Worm (Caenorhabditis elegans) whole organism, L4 larva: Measurements from ENCODE around the gene lgg-2.
A peak's percentile ranks its signal among the peaks of the same experiment; 100 is the strongest.

Source experiments
- D1046.2 ChIP-seq: fragments of 200-800 bp; sonication (Bioruptor generic); IDR thresholded peaks from 2 replicates; pipeline ENCODE4 v1.3.6; 2022; ENCODE audit warnings: missing genetic modification characterization, missing compliant biosample characterization
- F10B5.3 ChIP-seq: sonication (generic microtip); optimal IDR thresholded peaks from 2 replicates; lab custom pipeline; 2016; ENCODE audit warnings: mild to moderate bottlenecking, missing genetic modification characterization, missing compliant biosample characterization
- F26F4.8 ChIP-seq: fragments of 200-800 bp; sonication (Bioruptor generic); conservative IDR thresholded peaks from 2 replicates; pipeline ENCODE4 v1.3.6; 2022; ENCODE audit warnings: missing genetic modification characterization, missing compliant biosample characterization
- F49E8.2 ChIP-seq: sonication (generic microtip); optimal IDR thresholded peaks from 2 replicates; lab custom pipeline; 2016; ENCODE audit warnings: missing compliant biosample characterization, mild to moderate bottlenecking, missing genetic modification characterization, borderline replicate concordance
- T20F7.1 ChIP-seq: fragments of 200-800 bp; sonication (Bioruptor generic); optimal IDR thresholded peaks from 2 replicates; lab custom pipeline; 2018; ENCODE audit warnings: mild to moderate bottlenecking, missing genetic modification characterization, missing compliant biosample characterization
- Y105C5A.15 ChIP-seq: fragments of 200-800 bp; sonication (Bioruptor generic); IDR thresholded peaks from 2 replicates; pipeline ENCODE4 v1.3.6; 2022; ENCODE audit warnings: missing genetic modification characterization, missing compliant biosample characterization
- aly-2 ChIP-seq: sonication (generic microtip); optimal IDR thresholded peaks from 2 replicates; lab custom pipeline; 2018; ENCODE audit warnings: missing biosample characterization, missing genetic modification characterization
- ama-1 ChIP-seq: fragments of 150-350 bp; optimal IDR thresholded peaks from 2 replicates; lab custom pipeline; 2014; ENCODE audit warnings: inconsistent platforms, mixed read lengths
- arid-1 ChIP-seq: fragments of 200-800 bp; sonication (Bioruptor generic); conservative IDR thresholded peaks from 2 replicates; pipeline ENCODE4 v1.3.6; 2022; ENCODE audit warnings: missing genetic modification reagents, missing genetic modification characterization, missing compliant biosample characterization
- ceh-28 ChIP-seq: fragments of 150-350 bp; optimal IDR thresholded peaks from 2 replicates; lab custom pipeline; 2014; ENCODE audit warnings: missing biosample characterization, missing genetic modification reagents, missing genetic modification characterization
- ceh-62 ChIP-seq: sonication (generic microtip); optimal IDR thresholded peaks from 2 replicates; lab custom pipeline; 2017; ENCODE audit warnings: missing biosample characterization, missing genetic modification characterization
- ces-1 ChIP-seq: fragments of 150-350 bp; sonication (generic microtip); optimal IDR thresholded peaks from 4 replicates; lab custom pipeline; 2014; ENCODE audit warnings: missing biosample characterization, missing genetic modification reagents, missing genetic modification characterization
- daf-12 ChIP-seq: fragments of 150-350 bp; optimal IDR thresholded peaks from 2 replicates; lab custom pipeline; 2014; ENCODE audit warnings: missing biosample characterization, missing genetic modification reagents, missing genetic modification characterization
- daf-16 ChIP-seq, 3 experiments: sonication (generic microtip); optimal IDR thresholded peaks; 2 replicates each; lab custom pipeline; 2016 to 2017; ENCODE audit warnings: missing genetic modification characterization in 3 of 3, missing genetic modification reagents in 3 of 3, mild to moderate bottlenecking in 2 of 3, missing compliant biosample characterization in 2 of 3, missing biosample characterization in 1 of 3, moderate library complexity in 1 of 3
- daf-19 ChIP-seq: fragments of 200-800 bp; sonication (Bioruptor generic); conservative IDR thresholded peaks from 2 replicates; pipeline ENCODE4 v1.3.6; 2022; ENCODE audit warnings: missing genetic modification characterization, missing compliant biosample characterization
- dmd-6 ChIP-seq: fragments of 200-800 bp; sonication (Bioruptor generic); IDR thresholded peaks from 2 replicates; pipeline ENCODE4 v1.3.6; 2022; ENCODE audit warnings: missing genetic modification reagents, missing genetic modification characterization, missing compliant biosample characterization
- dmd-9 ChIP-seq: fragments of 200-800 bp; sonication (Bioruptor generic); IDR thresholded peaks from 2 replicates; pipeline ENCODE4 v1.3.6; 2022; ENCODE audit warnings: missing genetic modification reagents, missing genetic modification characterization, missing compliant biosample characterization
- dve-1 ChIP-seq: sonication (generic microtip); optimal IDR thresholded peaks from 2 replicates; lab custom pipeline; 2017; ENCODE audit warnings: antibody characterized with exemption, mild to moderate bottlenecking, missing genetic modification characterization, missing compliant biosample characterization; ENCODE audit not compliant: insufficient read depth
- fos-1 ChIP-seq: fragments of 150-350 bp; optimal IDR thresholded peaks from 2 replicates; lab custom pipeline; 2014; ENCODE audit warnings: missing biosample characterization, missing genetic modification characterization
- hlh-11 ChIP-seq: fragments of 200-800 bp; sonication (Bioruptor generic); optimal IDR thresholded peaks from 2 replicates; lab custom pipeline; 2018; ENCODE audit warnings: mild to moderate bottlenecking, missing genetic modification characterization, missing compliant biosample characterization
- hlh-30 ChIP-seq: sonication (generic microtip); optimal IDR thresholded peaks from 2 replicates; lab custom pipeline; 2017; ENCODE audit warnings: antibody characterized with exemption, mild to moderate bottlenecking, missing genetic modification characterization, missing compliant biosample characterization; ENCODE audit not compliant: insufficient read depth
- jun-1 ChIP-seq: fragments of 150-350 bp; optimal IDR thresholded peaks from 2 replicates; lab custom pipeline; 2014; ENCODE audit warnings: missing biosample characterization, missing genetic modification reagents, missing genetic modification characterization
- lin-13 ChIP-seq: fragments of 150-350 bp; optimal IDR thresholded peaks from 2 replicates; lab custom pipeline; 2014; ENCODE audit warnings: missing biosample characterization, missing genetic modification reagents, missing genetic modification characterization
- lin-38 ChIP-seq: fragments of 200-800 bp; sonication (Bioruptor generic); IDR thresholded peaks from 2 replicates; pipeline ENCODE4 v1.3.6; 2022; ENCODE audit warnings: missing genetic modification reagents, missing genetic modification characterization, missing compliant biosample characterization
- mdl-1 ChIP-seq, 2 experiments: fragments of 150-350 bp in 1 of 2; sonication (generic microtip) in 1 of 2; optimal IDR thresholded peaks; 2 replicates each; lab custom pipeline; 2014 to 2017; ENCODE audit warnings: missing biosample characterization in 2 of 2, missing genetic modification characterization in 2 of 2
- mdt-29 ChIP-seq: fragments of 200-800 bp; sonication (Bioruptor generic); IDR thresholded peaks from 2 replicates; pipeline ENCODE4 v1.3.6; 2022; ENCODE audit warnings: missing genetic modification reagents, missing genetic modification characterization, missing compliant biosample characterization
- mxl-2 ChIP-seq: fragments of 200-800 bp; sonication (Bioruptor generic); conservative IDR thresholded peaks from 2 replicates; pipeline ENCODE4 v1.3.6; 2022; ENCODE audit warnings: missing genetic modification reagents, missing genetic modification characterization, missing compliant biosample characterization
- nhr-102 ChIP-seq: sonication (generic microtip); optimal IDR thresholded peaks from 2 replicates; lab custom pipeline; 2016; ENCODE audit warnings: mild to moderate bottlenecking, missing genetic modification characterization, moderate library complexity, missing compliant biosample characterization
- nhr-28 ChIP-seq: fragments of 150-350 bp; optimal IDR thresholded peaks from 2 replicates; lab custom pipeline; 2014; ENCODE audit warnings: missing biosample characterization, missing genetic modification characterization
- nhr-48 ChIP-seq: sonication (generic microtip); optimal IDR thresholded peaks from 2 replicates; lab custom pipeline; 2016; ENCODE audit warnings: mild to moderate bottlenecking, missing genetic modification characterization, missing compliant biosample characterization
- nhr-76 ChIP-seq: fragments of 150-350 bp; optimal IDR thresholded peaks from 2 replicates; lab custom pipeline; 2014; ENCODE audit warnings: missing biosample characterization, missing genetic modification characterization
- nhr-77 ChIP-seq: fragments of 150-350 bp; optimal IDR thresholded peaks from 2 replicates; lab custom pipeline; 2014; ENCODE audit warnings: missing biosample characterization, missing genetic modification characterization
- php-3 ChIP-seq: fragments of 200-800 bp; sonication (Bioruptor generic); IDR thresholded peaks from 2 replicates; pipeline ENCODE4 v1.3.6; 2022; ENCODE audit warnings: missing genetic modification reagents, missing genetic modification characterization, missing compliant biosample characterization
- pqm-1 ChIP-seq: sonication (generic microtip); optimal IDR thresholded peaks from 2 replicates; lab custom pipeline; 2017; ENCODE audit warnings: missing biosample characterization, missing genetic modification characterization
- set-16 ChIP-seq: fragments of 200-800 bp; sonication (Bioruptor generic); IDR thresholded peaks from 2 replicates; pipeline ENCODE4 v1.3.6; 2022; ENCODE audit warnings: missing genetic modification reagents, missing genetic modification characterization, missing compliant biosample characterization
- snpc-1.2 ChIP-seq: fragments of 200-800 bp; sonication (Bioruptor generic); IDR thresholded peaks from 2 replicates; pipeline ENCODE4 v1.3.6; 2022; ENCODE audit warnings: missing genetic modification reagents, missing genetic modification characterization, missing compliant biosample characterization
- tag-97 ChIP-seq: fragments of 200-800 bp; sonication (Bioruptor generic); IDR thresholded peaks from 2 replicates; pipeline ENCODE4 v1.3.6; 2022; ENCODE audit warnings: missing genetic modification characterization, missing compliant biosample characterization
- unc-39 ChIP-seq: sonication (generic microtip); optimal IDR thresholded peaks from 2 replicates; lab custom pipeline; 2017; ENCODE audit warnings: missing biosample characterization, missing genetic modification characterization
- zfp-3 ChIP-seq: fragments of 200-800 bp; sonication (Bioruptor generic); conservative IDR thresholded peaks from 2 replicates; pipeline ENCODE4 v1.3.6; 2022; ENCODE audit warnings: missing genetic modification reagents, missing genetic modification characterization, missing compliant biosample characterization

The lgg-2 gene

DNA sequence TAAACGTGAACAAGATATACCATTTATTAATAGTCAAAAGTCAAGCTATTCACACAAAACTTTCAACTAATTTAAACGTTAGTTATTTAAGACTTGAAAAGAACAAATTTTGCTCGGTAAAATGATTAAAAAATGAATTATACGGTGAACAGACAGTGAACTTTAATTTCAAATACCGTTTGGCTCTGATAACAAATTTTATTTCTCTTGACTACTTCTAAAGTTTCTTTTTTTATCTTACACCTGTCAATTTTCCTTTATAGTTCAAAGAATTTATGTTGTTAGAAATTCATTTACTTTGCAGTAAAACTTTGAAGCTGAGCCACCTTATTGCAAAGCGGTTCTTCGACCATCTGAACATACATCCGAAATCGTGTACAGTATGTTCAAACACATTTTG is 20.3 kb downstream of the lgg-2 start, which contains the start of gene ZK593.3:
TSS of gene ZK593.3 (plus strand) at position 301 of the 400 bp plus-strand sequence.
- TF ChIP-seq lin-13 (GFP tag; lab: Kevin White, UChicago) (no peak), dmd-6 (GFP tag; lab: Robert Waterston, UW) (peak; percentile 29)
- TF ChIP-seq, all 104 proteins: peak for 1

DNA sequence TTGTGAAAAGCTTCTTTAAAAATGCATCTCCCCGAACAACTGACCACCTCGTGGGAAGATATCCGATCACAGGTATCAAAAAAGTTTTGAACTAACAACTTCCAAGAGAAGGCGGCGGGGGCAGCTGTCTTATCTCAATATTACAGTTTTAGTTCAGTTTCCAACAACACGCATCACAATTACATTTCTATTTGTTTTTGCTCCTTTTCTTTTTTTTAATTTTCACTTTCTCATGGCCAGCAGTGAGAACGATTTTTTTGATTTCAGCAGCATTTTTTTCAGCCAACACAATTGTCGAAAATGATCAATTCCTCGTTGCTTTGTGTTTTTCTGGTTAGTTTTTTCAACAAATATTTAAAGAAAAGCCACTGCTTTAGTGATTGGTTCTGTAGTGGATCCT is 22.6 kb downstream of the lgg-2 start, which contains the start of gene ZK593.2:
TSS of gene ZK593.2 (plus strand) at position 301 of the 400 bp plus-strand sequence.
- TF ChIP-seq Y105C5A.15 (GFP tag; lab: Robert Waterston, UW) (no peak), F49E8.2 (tag; lab: Kevin White, UChicago) (no peak), F10B5.3 (tag; lab: Kevin White, UChicago) (no peak), F26F4.8 (GFP tag; lab: Robert Waterston, UW) (no peak), nhr-28 (no peak), mxl-2 (0 out of 2 replicates have a peak, but pooled peaks have one; percentile 11), T20F7.1 (GFP tag; lab: Kevin White, UChicago) (no peak), snpc-1.2 (GFP tag; lab: Robert Waterston, UW) (no peak), fos-1 (tag; lab: Kevin White, UChicago) (no peak), dmd-6 (GFP tag; lab: Robert Waterston, UW) (peak; percentile 7; the same call in 1 of the 2 replicates), zfp-3 (GFP tag; lab: Robert Waterston, UW) (no peak), nhr-76 (tag; lab: Kevin White, UChicago) (no peak), ceh-28 (no peak), tag-97 (no peak), set-16 (GFP tag; lab: Robert Waterston, UW) (no peak), nhr-102 (tag; lab: Kevin White, UChicago) (no peak), ceh-62 (tag; lab: Kevin White, UChicago) (no peak), ama-1 (lab: Kevin White, UChicago) (peak; percentile 59), D1046.2 (no peak), daf-16 (GFP tag; optimal IDR thresholded peaks at IDR 0.05; lab: Kevin White, UChicago) (no peak), daf-16 (tag; optimal IDR thresholded peaks at IDR 0.05; lab: Kevin White, UChicago) (peak; percentile 8)

DNA sequence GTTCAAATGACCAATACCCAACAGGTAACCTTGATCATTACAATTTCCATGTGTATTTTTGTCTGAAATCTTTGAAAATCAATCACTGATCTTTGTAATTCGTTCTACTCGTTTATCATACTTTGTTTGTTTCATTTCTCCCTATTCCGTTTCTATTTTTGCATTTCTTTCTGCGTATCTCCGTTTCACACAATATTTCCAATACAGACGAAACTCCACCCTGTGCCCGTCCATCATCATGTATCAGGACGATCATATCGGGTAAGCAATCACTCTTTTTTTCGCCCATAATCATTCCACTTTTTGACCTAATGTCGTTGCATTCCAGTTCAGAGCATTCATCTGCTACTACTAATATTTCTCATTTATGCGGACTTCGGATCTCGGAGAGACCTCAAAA is 26.0 kb downstream of the lgg-2 start, which contains the start of gene pyk-2:
TSS of gene pyk-2 (plus strand) at position 206 of the 400 bp plus-strand sequence.
- TF ChIP-seq hlh-30 (peak; percentile 63), dve-1 (peak; percentile 77), T20F7.1 (GFP tag; lab: Kevin White, UChicago) (peak; percentile 36), jun-1 (tag; lab: Kevin White, UChicago) (no peak), pqm-1 (tag; lab: Kevin White, UChicago) (peak; percentile 65), php-3 (GFP tag; lab: Robert Waterston, UW) (0 out of 2 replicates have a peak, but pooled peaks have one; percentile 39), snpc-1.2 (GFP tag; lab: Robert Waterston, UW) (no peak), nhr-28 (peak; percentile 73), hlh-11 (peak; percentile 82), daf-16 (GFP tag; optimal IDR thresholded peaks at IDR 0.05; lab: Kevin White, UChicago) (no peak), daf-16 (tag; optimal IDR thresholded peaks at IDR 0.05; lab: Kevin White, UChicago) (peak; percentile 80), nhr-77 (tag; lab: Kevin White, UChicago) (peak; percentile 41), tag-97 (no peak), mdl-1 (tag; optimal IDR thresholded peaks at IDR 0.05; lab: Kevin White, UChicago) (peak in 1 of 2 experiments; percentile 37), nhr-48 (tag; lab: Kevin White, UChicago) (peak; percentile 7)

DNA sequence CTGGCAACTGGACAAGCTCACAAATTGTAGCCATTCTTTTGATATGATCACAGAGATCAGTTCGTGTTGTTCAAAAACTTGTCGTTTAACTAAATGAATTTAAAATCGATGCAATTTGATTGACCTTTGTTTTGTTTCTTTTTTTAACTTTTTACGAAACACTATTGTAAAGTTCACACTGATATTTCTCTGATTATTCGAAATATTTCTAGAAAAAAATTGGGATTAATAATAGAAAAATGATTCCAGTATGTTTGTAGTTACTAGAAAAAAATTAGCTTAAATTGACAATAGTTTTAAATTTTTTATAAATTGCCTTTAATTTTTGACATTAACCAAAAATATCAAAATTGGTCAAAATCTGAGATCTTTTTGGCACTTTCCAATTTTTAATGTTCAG is 26.5 kb downstream of the lgg-2 start, which contains the start of gene ZK596.2:
TSS of gene ZK596.2 (minus strand) at position 101 of the 400 bp plus-strand sequence.
- TF ChIP-seq nhr-48 (tag; lab: Kevin White, UChicago) (no peak), fos-1 (tag; lab: Kevin White, UChicago) (no peak), dmd-9 (no peak)

DNA sequence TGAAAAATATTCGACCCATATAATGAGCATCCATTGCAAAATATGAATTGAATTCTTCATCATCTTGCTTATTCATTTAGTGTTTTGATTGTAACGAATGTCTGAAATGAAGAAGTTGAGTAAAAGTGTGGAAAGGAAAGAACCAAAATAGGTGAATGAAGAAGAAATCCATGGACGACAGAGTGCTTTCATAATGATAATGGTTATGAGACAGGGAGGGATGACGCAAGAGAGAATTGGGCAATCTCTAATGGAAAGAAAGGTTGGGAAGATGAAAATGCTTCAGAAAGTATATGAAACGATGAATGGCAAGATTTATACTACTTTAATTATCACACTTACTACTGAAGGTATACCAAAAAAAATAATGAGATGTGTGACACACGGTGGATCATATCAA is 31.4 kb downstream of the lgg-2 start, which contains the start of gene ZK596.3:
TSS of gene ZK596.3 (minus strand) at position 101 of the 400 bp plus-strand sequence.
- TF ChIP-seq hlh-11 (no peak), arid-1 (no peak), aly-2 (tag; lab: Kevin White, UChicago) (no peak), daf-12 (tag; lab: Kevin White, UChicago) (no peak), lin-38 (GFP tag; lab: Robert Waterston, UW) (no peak), mdt-29 (no peak), unc-39 (tag; lab: Kevin White, UChicago) (no peak), ces-1 (GFP tag; lab: Kevin White, UChicago) (no peak), daf-19 (GFP tag; lab: Robert Waterston, UW) (no peak), pqm-1 (tag; lab: Kevin White, UChicago) (no peak)
